Worm (Caenorhabditis elegans): ENCODE measurements around the gene skih-2.
"Not testable (repeated sequence)": the region's sequence is repeated elsewhere in the genome, so short reads cannot be mapped to it uniquely, and the experiment has no call there.

skih-2 gene

DNA sequence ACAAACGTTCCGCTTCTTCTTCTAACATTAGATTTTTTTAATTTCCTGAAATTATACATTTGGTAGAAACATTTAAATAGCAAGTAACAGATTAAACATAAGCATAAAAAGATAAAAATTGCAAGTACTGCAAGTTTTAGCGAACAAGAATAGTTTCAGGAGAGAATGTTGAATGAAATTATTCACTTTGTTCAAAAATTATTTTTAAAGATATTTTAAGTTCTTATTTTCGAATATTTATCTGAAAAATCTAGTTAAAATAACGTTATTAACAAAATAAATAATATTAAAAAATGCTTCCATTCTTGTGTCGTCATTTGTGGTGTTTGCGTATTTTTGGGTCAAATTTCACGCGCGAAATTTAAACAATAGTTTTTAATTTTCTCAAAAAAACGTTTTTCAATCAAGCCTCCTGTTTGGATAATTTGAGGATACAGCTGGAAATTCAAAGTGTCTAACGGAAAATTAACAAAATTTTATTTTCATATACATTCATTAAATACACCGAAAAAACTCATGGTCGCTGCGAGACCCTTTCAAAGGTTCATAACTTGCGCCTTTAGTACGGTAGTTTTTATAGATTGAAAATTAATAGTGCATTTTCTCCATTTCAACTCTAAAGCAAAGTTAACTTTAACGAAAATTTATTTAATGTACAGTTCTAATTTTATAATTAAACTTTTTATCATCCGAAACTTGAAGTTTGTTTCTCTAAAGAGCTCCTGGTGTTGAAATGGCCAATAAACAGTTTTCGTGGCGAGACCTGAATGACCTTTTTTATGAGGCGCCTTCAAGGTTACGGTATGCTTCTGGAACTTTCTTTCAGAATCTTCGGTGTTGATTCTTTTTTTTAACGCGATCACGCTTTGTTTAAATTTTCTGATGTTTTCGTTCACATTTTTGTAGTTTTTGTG lies at the start of gene skih-2:
skih-2 (minus strand) TSS at position 51 of the 914 bp plus-strand sequence.
- TF ChIP-seq hnd-1 (tag; optimal IDR thresholded peaks at IDR 0.05), result no peak
- TF ChIP-seq tbx-11 (GFP tag; IDR thresholded peaks at IDR 0.05), result no peak

- TF ChIP-seq tra-4 (tag; optimal IDR thresholded peaks at IDR 0.05) (no peak), hmg-4 (GFP tag; optimal IDR thresholded peaks at IDR 0.05) (no peak)
Measured at ce11 chrIV:11189411-11189810, 47.2 kb upstream of the skih-2 start, which contains the start of gene fbxb-79. Gene fbxb-79 (minus strand): TSS chrIV:11189511.

ce11 chrIV:11186729-11187128 lies 44.6 kb upstream of the skih-2 start, which contains the start of gene sdz-27:
Gene sdz-27 (plus strand): TSS chrIV:11187029.
- no peak for TF ChIP-seq tbx-37 (GFP tag; conservative IDR thresholded peaks at IDR 0.05)
- no peak for TF ChIP-seq tbx-11 (GFP tag; IDR thresholded peaks at IDR 0.05)
- no peak for TF ChIP-seq hnd-1 (tag; optimal IDR thresholded peaks at IDR 0.05)
- TF ChIP-seq sea-1 (GFP tag; conservative IDR thresholded peaks at IDR 0.05), result no peak
- no peak for TF ChIP-seq ceh-36 (tag; optimal IDR thresholded peaks at IDR 0.05)
- TF ChIP-seq aly-1 (tag; optimal IDR thresholded peaks at IDR 0.05), result no peak
- no peak for TF ChIP-seq flt-1 (GFP tag; IDR thresholded peaks at IDR 0.05)

- TF ChIP-seq aly-1 (tag; optimal IDR thresholded peaks at IDR 0.05) (no peak), scrt-1 (GFP tag; IDR thresholded peaks at IDR 0.05) (no peak), flt-1 (GFP tag; IDR thresholded peaks at IDR 0.05) (no peak), hnd-1 (tag; optimal IDR thresholded peaks at IDR 0.05) (no peak), tbx-37 (GFP tag; conservative IDR thresholded peaks at IDR 0.05) (no peak), B0310.2 (tag; optimal IDR thresholded peaks at IDR 0.05) (no peak), ama-1 (optimal IDR thresholded peaks at IDR 0.05) (no peak), ceh-13 (GFP tag; optimal IDR thresholded peaks at IDR 0.05) (no peak), sea-1 (GFP tag; conservative IDR thresholded peaks at IDR 0.05) (no peak), ceh-36 (tag; optimal IDR thresholded peaks at IDR 0.05) (no peak), F13C5.2 (tag; optimal IDR thresholded peaks at IDR 0.05) (no peak), pes-1 (GFP tag; IDR thresholded peaks at IDR 0.05) (no peak), ets-7 (tag; optimal IDR thresholded peaks at IDR 0.05) (no peak), tbx-11 (GFP tag; IDR thresholded peaks at IDR 0.05) (no peak), hmbx-1 (tag; optimal IDR thresholded peaks at IDR 0.05) (no peak), hmg-4 (GFP tag; optimal IDR thresholded peaks at IDR 0.05) (no peak), tra-4 (tag; optimal IDR thresholded peaks at IDR 0.05) (no peak)
Measured at ce11 chrIV:11183991-11184390, 41.8 kb upstream of the skih-2 start, which contains the start of gene nuaf-3. Gene nuaf-3 (plus strand): TSS chrIV:11184291.

DNA sequence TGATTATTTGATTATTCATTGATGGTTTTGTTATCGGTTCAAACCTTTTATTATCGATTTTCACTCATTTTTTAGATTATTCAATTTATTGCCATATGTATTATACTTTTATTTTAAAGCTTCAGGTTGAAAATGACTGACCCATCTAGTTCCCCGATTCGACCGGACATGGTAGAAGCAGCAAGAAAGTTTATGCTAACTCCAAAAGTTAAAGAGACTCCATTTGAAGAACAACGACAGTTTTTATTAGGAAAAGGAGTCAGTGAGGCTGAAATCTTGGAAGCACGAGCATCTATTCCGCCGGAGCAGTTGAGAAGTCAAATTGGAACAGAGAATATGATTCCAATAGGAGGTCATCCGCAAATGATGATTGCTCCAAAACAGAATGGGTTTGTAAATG lies 40.8 kb upstream of the skih-2 start, which contains the start of gene prx-14:
prx-14 (plus strand) TSS at position 120 of the 400 bp plus-strand sequence.
- TF ChIP-seq flt-1 (GFP tag; IDR thresholded peaks at IDR 0.05) (no peak), sea-1 (GFP tag; conservative IDR thresholded peaks at IDR 0.05) (no peak), hmbx-1 (tag; optimal IDR thresholded peaks at IDR 0.05) (no peak)

DNA sequence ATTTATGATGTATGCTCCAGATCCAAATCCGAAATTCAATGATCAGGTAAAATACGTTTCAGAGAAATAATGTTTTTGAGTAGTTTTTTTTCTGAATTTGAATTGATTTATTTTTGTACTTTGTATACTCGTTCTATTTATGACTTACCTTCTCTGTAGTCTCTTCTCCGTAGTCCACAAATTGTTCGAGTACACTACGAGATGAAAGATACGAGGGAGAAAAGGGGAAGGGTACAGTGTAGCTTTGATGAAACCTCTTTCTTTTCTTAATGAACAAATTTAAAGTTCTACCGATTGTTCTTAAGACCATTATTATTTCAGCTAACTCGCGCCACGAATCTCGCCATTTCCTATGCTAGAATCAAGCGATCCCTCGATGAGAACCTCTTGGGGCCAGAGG lies 37.9 kb upstream of the skih-2 start:
- TF ChIP-seq tbx-11 (GFP tag; IDR thresholded peaks at IDR 0.05) (no peak), scrt-1 (GFP tag; IDR thresholded peaks at IDR 0.05) (no peak), pes-1 (GFP tag; IDR thresholded peaks at IDR 0.05) (no peak), ceh-13 (GFP tag; optimal IDR thresholded peaks at IDR 0.05) (no peak), ceh-36 (tag; optimal IDR thresholded peaks at IDR 0.05) (no peak), aly-1 (tag; optimal IDR thresholded peaks at IDR 0.05) (no peak), hnd-1 (tag; optimal IDR thresholded peaks at IDR 0.05) (no peak), B0310.2 (tag; optimal IDR thresholded peaks at IDR 0.05) (no peak), tra-4 (tag; optimal IDR thresholded peaks at IDR 0.05) (no peak), hmg-4 (GFP tag; optimal IDR thresholded peaks at IDR 0.05) (no peak)

ce11 chrIV:11179123-11179740 lies 37.1 kb upstream of the skih-2 start, which contains the start of gene cpt-2:
Gene cpt-2 (plus strand): TSS chrIV:11179645.
- TF ChIP-seq aly-1 (tag; optimal IDR thresholded peaks at IDR 0.05); scrt-1 (GFP tag; IDR thresholded peaks at IDR 0.05); ceh-36 (tag; optimal IDR thresholded peaks at IDR 0.05): not testable (repeated sequence)

DNA sequence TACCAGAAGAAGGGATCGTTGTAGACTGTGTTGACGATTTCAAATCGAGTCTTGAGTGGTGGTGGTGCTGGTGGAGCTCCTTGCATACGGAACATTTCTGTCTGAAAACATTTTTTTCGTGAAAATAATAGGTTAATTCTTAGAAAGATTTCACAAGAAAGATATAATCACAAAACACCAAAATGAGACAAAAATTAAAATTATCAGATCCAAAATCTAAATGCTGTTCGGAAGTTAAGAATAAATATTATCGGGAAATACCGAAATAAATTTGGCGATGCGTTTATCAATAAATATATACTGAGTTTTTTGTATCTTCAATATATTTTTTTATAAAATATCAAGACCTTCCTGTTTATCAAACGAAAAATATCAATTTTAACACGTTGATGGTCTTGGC lies 36.3 kb upstream of the skih-2 start, which contains the start of gene C08F8.9:
C08F8.9 (minus strand) TSS at position 101 of the 400 bp plus-strand sequence.
- no peak for TF ChIP-seq tra-4 (tag; optimal IDR thresholded peaks at IDR 0.05)
- TF ChIP-seq tbx-37 (GFP tag; conservative IDR thresholded peaks at IDR 0.05), result no peak
- TF ChIP-seq hmg-4 (GFP tag; optimal IDR thresholded peaks at IDR 0.05), result no peak
- no peak for TF ChIP-seq ceh-36 (tag; optimal IDR thresholded peaks at IDR 0.05)
- no peak for TF ChIP-seq pes-1 (GFP tag; IDR thresholded peaks at IDR 0.05)
- no peak for TF ChIP-seq sea-1 (GFP tag; conservative IDR thresholded peaks at IDR 0.05)
- TF ChIP-seq scrt-1 (GFP tag; IDR thresholded peaks at IDR 0.05), result no peak
- TF ChIP-seq aly-1 (tag; optimal IDR thresholded peaks at IDR 0.05), result no peak
- no peak for TF ChIP-seq ceh-13 (GFP tag; optimal IDR thresholded peaks at IDR 0.05)
